Fruit fly (Drosophila melanogaster) whole organism, prepupa: ENCODE measurements around the gene sni.
A peak's percentile ranks its signal among the peaks of the same experiment; 100 is the strongest.

Source experiments
- Blimp-1 ChIP-seq: fragments of 200-800 bp; sonication (Bioruptor generic); optimal IDR thresholded peaks from 3 replicates; lab custom pipeline; 2017; ENCODE audit warnings: missing biosample characterization, missing genetic modification characterization, mild to moderate bottlenecking, moderate library complexity, missing genetic modification reagents
- CG10631 ChIP-seq: fragments of 200-800 bp; sonication (Bioruptor generic); optimal IDR thresholded peaks from 2 replicates; lab custom pipeline; 2016; ENCODE audit warnings: missing biosample characterization, missing genetic modification characterization
- CG10669 ChIP-seq: fragments of 200-800 bp; sonication (Bioruptor generic); optimal IDR thresholded peaks from 3 replicates; lab custom pipeline; 2018; ENCODE audit warnings: missing biosample characterization, mild to moderate bottlenecking, missing genetic modification characterization, moderate library complexity
- CG11294 ChIP-seq: fragments of 200-800 bp; sonication (Bioruptor generic); IDR thresholded peaks from 2 replicates; pipeline ENCODE4 v1.3.6; 2022; ENCODE audit warnings: missing biosample characterization, missing genetic modification characterization
- CG11762 ChIP-seq: fragments of 200-800 bp; sonication (Bioruptor generic); optimal IDR thresholded peaks from 3 replicates; lab custom pipeline; 2016; ENCODE audit warnings: missing biosample characterization, missing genetic modification characterization; ENCODE audit not compliant: insufficient read depth
- CG11902 ChIP-seq: fragments of 200-800 bp; sonication (Bioruptor generic); optimal IDR thresholded peaks from 3 replicates; lab custom pipeline; 2016; ENCODE audit warnings: missing biosample characterization, missing genetic modification characterization
- CG3032 ChIP-seq: fragments of 200-800 bp; optimal IDR thresholded peaks from 2 replicates; lab custom pipeline; 2019; ENCODE audit warnings: missing biosample characterization, mild to moderate bottlenecking, missing genetic modification characterization, moderate library complexity
- CG31627 ChIP-seq: fragments of 200-800 bp; sonication (Bioruptor generic); optimal IDR thresholded peaks from 3 replicates; lab custom pipeline; 2016; ENCODE audit warnings: missing biosample characterization, missing genetic modification characterization
- CG32006 ChIP-seq: fragments of 200-800 bp; sonication (Bioruptor generic); optimal IDR thresholded peaks from 3 replicates; lab custom pipeline; 2017; ENCODE audit warnings: missing biosample characterization, mild to moderate bottlenecking, missing genetic modification characterization
- CG34406 ChIP-seq: fragments of 200-800 bp; sonication (Bioruptor generic); optimal IDR thresholded peaks from 3 replicates; lab custom pipeline; 2016; ENCODE audit warnings: missing biosample characterization, missing genetic modification characterization
- CG3919 ChIP-seq: fragments of 200-800 bp; sonication (Bioruptor generic); optimal IDR thresholded peaks from 3 replicates; lab custom pipeline; 2016; ENCODE audit warnings: missing biosample characterization, missing genetic modification characterization
- CG4318 ChIP-seq: fragments of 200-800 bp; sonication (Bioruptor generic); optimal IDR thresholded peaks from 3 replicates; lab custom pipeline; 2017; ENCODE audit warnings: missing biosample characterization, mild to moderate bottlenecking, missing genetic modification characterization
- CG6163 ChIP-seq: fragments of 200-800 bp; sonication (Bioruptor generic); IDR thresholded peaks from 3 replicates; pipeline ENCODE4 v1.3.6; 2022; ENCODE audit warnings: missing biosample characterization, missing genetic modification characterization
- CG6276 ChIP-seq: fragments of 200-800 bp; sonication (Bioruptor generic); optimal IDR thresholded peaks from 2 replicates; lab custom pipeline; 2017; ENCODE audit warnings: missing biosample characterization, mild to moderate bottlenecking, missing genetic modification characterization
- CG6792 ChIP-seq: fragments of 200-800 bp; sonication (Bioruptor generic); optimal IDR thresholded peaks from 3 replicates; lab custom pipeline; 2016; ENCODE audit warnings: missing biosample characterization, missing genetic modification characterization
- CG6854 ChIP-seq: fragments of 200-800 bp; sonication (Bioruptor generic); optimal IDR thresholded peaks from 2 replicates; lab custom pipeline; 2017; ENCODE audit warnings: missing biosample characterization, mild to moderate bottlenecking, missing genetic modification characterization
- CG7368 ChIP-seq: fragments of 200-800 bp; sonication (Bioruptor generic); optimal IDR thresholded peaks from 3 replicates; lab custom pipeline; 2016; ENCODE audit warnings: missing biosample characterization, missing genetic modification characterization
- CG8319 ChIP-seq: fragments of 200-800 bp; sonication (Bioruptor generic); optimal IDR thresholded peaks from 3 replicates; lab custom pipeline; 2016; ENCODE audit warnings: missing biosample characterization, missing genetic modification characterization
- CG8632 ChIP-seq: fragments of 200-800 bp; sonication (Bioruptor generic); optimal IDR thresholded peaks from 3 replicates; lab custom pipeline; 2016; ENCODE audit warnings: missing biosample characterization, missing genetic modification characterization
- CG9139 ChIP-seq: fragments of 200-800 bp; sonication (Bioruptor generic); optimal IDR thresholded peaks from 3 replicates; lab custom pipeline; 2017; ENCODE audit warnings: missing biosample characterization, mild to moderate bottlenecking, missing genetic modification characterization
- Eip78C ChIP-seq: fragments of 200-800 bp; sonication (Bioruptor generic); peaks from one replicate; lab custom pipeline; 2016; ENCODE audit warnings: missing biosample characterization, missing genetic modification characterization
- Ets21C ChIP-seq: fragments of 200-800 bp; sonication (Bioruptor generic); optimal IDR thresholded peaks from 3 replicates; lab custom pipeline; 2016; ENCODE audit warnings: missing biosample characterization, missing genetic modification characterization
- Ets96B ChIP-seq: fragments of 200-800 bp; optimal IDR thresholded peaks from 2 replicates; lab custom pipeline; 2019; ENCODE audit warnings: missing biosample characterization, mild to moderate bottlenecking, missing genetic modification characterization, moderate library complexity
- Gug ChIP-seq: fragments of 200-800 bp; sonication (Bioruptor generic); IDR thresholded peaks from 2 replicates; pipeline ENCODE4 v1.3.6; 2022; ENCODE audit warnings: missing biosample characterization, missing genetic modification characterization
- Hr38 ChIP-seq: sonication (Bioruptor generic); optimal IDR thresholded peaks from 2 replicates; lab custom pipeline; 2016; ENCODE audit warnings: missing biosample characterization, missing genetic modification characterization
- Hr39 ChIP-seq: fragments of 200-800 bp; sonication (Bioruptor generic); optimal IDR thresholded peaks from 2 replicates; lab custom pipeline; 2016; ENCODE audit warnings: missing biosample characterization, missing genetic modification characterization
- Hr4 ChIP-seq: fragments of 200-800 bp; sonication (Bioruptor generic); optimal IDR thresholded peaks from 3 replicates; lab custom pipeline; 2016; ENCODE audit warnings: missing biosample characterization, missing genetic modification characterization
- Lpt ChIP-seq: fragments of 200-800 bp; sonication (Bioruptor generic); optimal IDR thresholded peaks from 3 replicates; lab custom pipeline; 2016; ENCODE audit warnings: missing biosample characterization, missing genetic modification characterization
- Met ChIP-seq: fragments of 200-800 bp; sonication (Bioruptor generic); optimal IDR thresholded peaks from 3 replicates; lab custom pipeline; 2016; ENCODE audit warnings: missing biosample characterization, missing genetic modification characterization
- OdsH ChIP-seq: fragments of 200-800 bp; sonication (Bioruptor generic); optimal IDR thresholded peaks from 3 replicates; lab custom pipeline; 2016; ENCODE audit warnings: missing biosample characterization, missing genetic modification characterization
- Smox ChIP-seq: fragments of 200-800 bp; sonication (Bioruptor generic); optimal IDR thresholded peaks from 3 replicates; lab custom pipeline; 2016; ENCODE audit warnings: missing biosample characterization, missing genetic modification characterization
- Sox102F ChIP-seq: fragments of 200-800 bp; sonication (Bioruptor generic); optimal IDR thresholded peaks from 2 replicates; lab custom pipeline; 2016; ENCODE audit warnings: missing biosample characterization, mild to moderate bottlenecking, missing genetic modification characterization
- Sox14 ChIP-seq: fragments of 200-800 bp; sonication (Bioruptor generic); optimal IDR thresholded peaks from 3 replicates; lab custom pipeline; 2016; ENCODE audit warnings: missing biosample characterization, missing genetic modification characterization
- Sox15 ChIP-seq: fragments of 200-800 bp; sonication (Bioruptor generic); optimal IDR thresholded peaks from 3 replicates; lab custom pipeline; 2016; ENCODE audit warnings: missing biosample characterization, missing genetic modification characterization
- achi ChIP-seq: fragments of 200-800 bp; sonication (Bioruptor generic); optimal IDR thresholded peaks from 3 replicates; lab custom pipeline; 2016; ENCODE audit warnings: missing biosample characterization, missing genetic modification characterization
- acj6 ChIP-seq: fragments of 200-800 bp; sonication (Bioruptor generic); optimal IDR thresholded peaks from 3 replicates; lab custom pipeline; 2016; ENCODE audit warnings: missing biosample characterization, missing genetic modification characterization
- cyc ChIP-seq: fragments of 200-800 bp; sonication (Bioruptor generic); optimal IDR thresholded peaks from 3 replicates; lab custom pipeline; 2016; ENCODE audit warnings: missing biosample characterization, missing genetic modification characterization
- dac ChIP-seq: fragments of 200-800 bp; sonication (Bioruptor generic); optimal IDR thresholded peaks from 2 replicates; lab custom pipeline; 2017; ENCODE audit warnings: missing biosample characterization, mild to moderate bottlenecking, missing genetic modification characterization
- dsx ChIP-seq: fragments of 200-800 bp; optimal IDR thresholded peaks from 3 replicates; lab custom pipeline; 2019; ENCODE audit warnings: missing biosample characterization, mild to moderate bottlenecking, missing genetic modification characterization, moderate library complexity; ENCODE audit not compliant: poor library complexity, severe bottlenecking
- eg ChIP-seq: fragments of 200-800 bp; sonication (Bioruptor generic); IDR thresholded peaks from 3 replicates; pipeline ENCODE4 v1.3.6; 2022; ENCODE audit warnings: missing biosample characterization, missing genetic modification characterization
- esn ChIP-seq: fragments of 200-800 bp; sonication (Bioruptor generic); optimal IDR thresholded peaks from 2 replicates; lab custom pipeline; 2016; ENCODE audit warnings: missing biosample characterization, mild to moderate bottlenecking, missing genetic modification characterization, moderate library complexity
- fd59A ChIP-seq: fragments of 200-800 bp; sonication (Bioruptor generic); optimal IDR thresholded peaks from 2 replicates; lab custom pipeline; 2017; ENCODE audit warnings: missing biosample characterization, mild to moderate bottlenecking, missing genetic modification characterization, missing genetic modification reagents
- fkh ChIP-seq: fragments of 200-800 bp; sonication (Bioruptor generic); optimal IDR thresholded peaks from 3 replicates; lab custom pipeline; 2017; ENCODE audit warnings: missing biosample characterization, mild to moderate bottlenecking, missing genetic modification characterization, moderate library complexity
- lz ChIP-seq: fragments of 200-800 bp; sonication (Bioruptor generic); optimal IDR thresholded peaks from 3 replicates; lab custom pipeline; 2016; ENCODE audit warnings: missing biosample characterization, missing genetic modification characterization
- net ChIP-seq: fragments of 200-800 bp; sonication (Bioruptor generic); optimal IDR thresholded peaks from 3 replicates; lab custom pipeline; 2016; ENCODE audit warnings: missing biosample characterization, missing genetic modification characterization
- salr ChIP-seq, 2 experiments: fragments of 200-800 bp; sonication (Bioruptor generic); optimal IDR thresholded peaks; 3 replicates each; lab custom pipeline; 2016 to 2018; ENCODE audit warnings: missing biosample characterization in 2 of 2, missing genetic modification characterization in 2 of 2, mild to moderate bottlenecking in 1 of 2
- spab ChIP-seq: fragments of 200-800 bp; sonication (Bioruptor generic); optimal IDR thresholded peaks from 2 replicates; lab custom pipeline; 2017; ENCODE audit warnings: missing biosample characterization, mild to moderate bottlenecking, missing genetic modification characterization, missing genetic modification reagents
- ss ChIP-seq, 2 experiments: fragments of 200-800 bp; sonication (Bioruptor generic); optimal IDR thresholded peaks; 2 replicates in 1 of 2; 3 replicates in 1 of 2; lab custom pipeline; 2017 to 2018; ENCODE audit warnings: mild to moderate bottlenecking in 2 of 2, missing biosample characterization in 2 of 2, missing genetic modification characterization in 2 of 2, moderate library complexity in 1 of 2
- svp ChIP-seq: fragments of 200-800 bp; sonication (Bioruptor generic); peaks from one replicate; lab custom pipeline; 2016; ENCODE audit warnings: missing biosample characterization, missing genetic modification characterization
- topi ChIP-seq: fragments of 200-800 bp; sonication (Bioruptor generic); optimal IDR thresholded peaks from 3 replicates; lab custom pipeline; 2016; ENCODE audit warnings: missing biosample characterization, missing genetic modification characterization
- vri ChIP-seq: fragments of 200-800 bp; sonication (Bioruptor generic); optimal IDR thresholded peaks from 3 replicates; lab custom pipeline; 2016; ENCODE audit warnings: missing biosample characterization, mild to moderate bottlenecking, missing genetic modification characterization

The sni gene

DNA sequence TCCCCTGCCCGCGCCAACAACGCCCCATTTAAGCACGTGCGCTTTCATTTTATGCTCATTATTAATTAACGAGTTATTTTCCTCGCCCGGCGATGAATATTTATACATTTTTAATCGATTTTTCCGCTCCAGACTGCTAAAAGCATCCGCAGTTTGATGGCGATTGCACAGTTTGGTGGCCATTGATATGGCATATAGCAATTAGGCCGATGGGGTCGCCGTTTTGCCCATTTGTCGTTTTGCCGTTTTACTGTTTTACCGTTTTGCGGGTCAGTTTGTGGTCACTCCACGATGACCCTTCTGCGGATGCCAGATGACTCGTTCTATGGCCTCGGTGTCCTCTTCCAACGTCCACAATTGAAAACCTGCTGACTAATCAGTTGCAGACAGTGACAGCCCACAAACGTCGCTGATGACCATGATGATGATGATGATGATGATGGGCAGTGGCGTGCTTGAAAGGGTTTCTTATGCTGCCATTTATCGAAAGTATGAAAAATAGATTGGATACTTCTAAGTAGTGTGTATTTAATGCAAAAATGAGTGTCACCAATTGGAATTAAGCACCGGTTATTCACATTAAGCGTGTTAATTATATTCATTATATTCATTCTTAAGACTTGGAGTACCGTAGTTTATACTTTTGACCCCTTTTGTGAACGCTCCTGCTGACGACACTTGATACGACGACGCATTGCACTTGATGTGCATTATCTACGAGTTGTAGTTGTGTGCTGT, 31.9 kb downstream of the sni start:
- TF ChIP-seq Smox (peak; percentile 14), Gug (peak; percentile 53), CG32006 (GFP tag; lab: Kevin White, UChicago) (peak; percentile 78), fkh (no peak), cyc (GFP tag; lab: Kevin White, UChicago) (no peak), CG6163 (GFP tag; lab: Robert Waterston, UW) (peak; percentile 67), CG8632 (GFP tag; lab: Kevin White, UChicago) (peak; percentile 22), CG4318 (peak; percentile 50), CG11294 (peak; percentile 34; the same call in 1 of the 2 replicates), topi (GFP tag; lab: Kevin White, UChicago) (no peak), CG10631 (GFP tag; lab: Kevin White, UChicago) (peak; percentile 70), Hr4 (GFP tag; lab: Kevin White, UChicago) (peak; percentile 66), CG11762 (GFP tag; lab: Kevin White, UChicago) (peak; percentile 11), Hr38 (GFP tag; lab: Kevin White, UChicago) (no peak), CG9139 (GFP tag; lab: Kevin White, UChicago) (peak; percentile 27), Ets21C (GFP tag; lab: Kevin White, UChicago) (no peak), CG6792 (peak; percentile 18), dsx (GFP tag; lab: Kevin White, UChicago) (peak; percentile 53), Met (GFP tag; lab: Kevin White, UChicago) (no peak), Sox102F (GFP tag; lab: Kevin White, UChicago) (no peak), CG11902 (GFP tag; lab: Kevin White, UChicago) (no peak), CG3919 (GFP tag; lab: Kevin White, UChicago) (peak; percentile 57), CG8319 (GFP tag; lab: Kevin White, UChicago) (no peak), ss (GFP tag; optimal IDR thresholded peaks at IDR 0.05; lab: Kevin White, UChicago) (peak; percentile 58 to 65), net (GFP tag; lab: Kevin White, UChicago) (peak; percentile 47), CG10669 (GFP tag; lab: Kevin White, UChicago) (peak; percentile 74), dac (GFP tag; lab: Kevin White, UChicago) (peak; percentile 47), OdsH (GFP tag; lab: Kevin White, UChicago) (peak; percentile 50), Sox14 (GFP tag; lab: Kevin White, UChicago) (peak; percentile 59), salr (GFP tag; optimal IDR thresholded peaks at IDR 0.05; lab: Kevin White, UChicago) (peak; percentile 41 to 49), achi (GFP tag; lab: Kevin White, UChicago) (peak; percentile 54), Sox15 (GFP tag; lab: Kevin White, UChicago) (no peak), svp (peak; percentile 6), Hr39 (GFP tag; lab: Kevin White, UChicago) (no peak), Ets96B (tag; lab: Kevin White, UChicago) (peak; percentile 77), CG34406 (peak; percentile 29), CG7368 (GFP tag; lab: Kevin White, UChicago) (no peak), spab (GFP tag; lab: Kevin White, UChicago) (peak; percentile 64), vri (GFP tag; lab: Kevin White, UChicago) (no peak), Blimp-1 (GFP tag; lab: Kevin White, UChicago) (no peak), CG3032 (peak; percentile 77), Eip78C (GFP tag; lab: Kevin White, UChicago) (peak; percentile 91), acj6 (GFP tag; lab: Kevin White, UChicago) (peak; percentile 56), CG6276 (GFP tag; lab: Kevin White, UChicago) (peak; percentile 41), CG6854 (GFP tag; lab: Kevin White, UChicago) (no peak), eg (GFP tag; lab: Robert Waterston, UW) (peak; percentile 52; the same call in 2 of the 3 replicates), Lpt (GFP tag; lab: Kevin White, UChicago) (peak; percentile 48), fd59A (GFP tag; lab: Kevin White, UChicago) (peak; percentile 72), esn (peak; percentile 17), lz (GFP tag; lab: Kevin White, UChicago) (no peak), CG31627 (GFP tag; lab: Kevin White, UChicago) (no peak)
